Worm (Caenorhabditis elegans) whole organism, L2 larva: ENCODE measurements around the gene lec-8.

Source experiments
- ceh-82 ChIP-seq: fragments of 150-350 bp; optimal IDR thresholded peaks from 2 replicates; lab custom pipeline; 2014; ENCODE audit warnings: missing biosample characterization, missing genetic modification characterization
- egl-27 ChIP-seq: sonication (generic microtip); optimal IDR thresholded peaks from 3 replicates; lab custom pipeline; 2017; ENCODE audit warnings: missing biosample characterization, missing genetic modification reagents, missing genetic modification characterization
- fos-1 ChIP-seq: fragments of 150-350 bp; optimal IDR thresholded peaks from 2 replicates; lab custom pipeline; 2014; ENCODE audit warnings: missing biosample characterization, missing genetic modification characterization
- nhr-11 ChIP-seq: fragments of 150-350 bp; optimal IDR thresholded peaks from 2 replicates; lab custom pipeline; 2014; ENCODE audit warnings: missing biosample characterization, missing genetic modification characterization
- nhr-23 ChIP-seq: fragments of 150-350 bp; optimal IDR thresholded peaks from 2 replicates; lab custom pipeline; 2014; ENCODE audit warnings: missing biosample characterization, missing genetic modification reagents, missing genetic modification characterization
- nhr-237 ChIP-seq: fragments of 150-350 bp; optimal IDR thresholded peaks from 2 replicates; lab custom pipeline; 2014; ENCODE audit warnings: missing biosample characterization, missing genetic modification characterization
- snpc-4 ChIP-seq: fragments of 150-350 bp; optimal IDR thresholded peaks from 2 replicates; lab custom pipeline; 2014; ENCODE audit warnings: missing biosample characterization, missing genetic modification characterization
- unc-55 ChIP-seq: fragments of 150-350 bp; sonication (generic microtip); optimal IDR thresholded peaks from 3 replicates; lab custom pipeline; 2014; ENCODE audit warnings: missing biosample characterization, missing genetic modification reagents, missing genetic modification characterization
- ztf-11 ChIP-seq: sonication (generic microtip); optimal IDR thresholded peaks from 2 replicates; lab custom pipeline; 2017; ENCODE audit warnings: missing biosample characterization, missing genetic modification characterization

ce11 chrX:9822173-9822572 is 28.2 kb upstream of the lec-8 start, which contains the start of gene dpy-22:
- no peak for TF ChIP-seq ztf-11 (tag; lab: Kevin White, UChicago)
- no peak for TF ChIP-seq unc-55 (GFP tag; lab: Kevin White, UChicago)
- no peak for TF ChIP-seq nhr-11 (tag; lab: Kevin White, UChicago)
- no peak for TF ChIP-seq fos-1 (tag; lab: Kevin White, UChicago)
- TF ChIP-seq snpc-4 = no peak
- no peak for TF ChIP-seq nhr-23 (tag; lab: Kevin White, UChicago)
- TF ChIP-seq ceh-82 (tag; lab: Kevin White, UChicago) = no peak
- TF ChIP-seq egl-27 = no peak
- TF ChIP-seq nhr-237 = no peak
